Worm (Caenorhabditis elegans) whole organism, late embryonic: ENCODE measurements around the gene lec-12.

Source experiments
- ceh-9 ChIP-seq: sonication (generic microtip); optimal IDR thresholded peaks from 2 replicates; lab custom pipeline; 2016; ENCODE audit warnings: mild to moderate bottlenecking, missing genetic modification characterization, inconsistent platforms, missing compliant biosample characterization
- ets-4 ChIP-seq: sonication (generic microtip); optimal IDR thresholded peaks from 2 replicates; lab custom pipeline; 2016; ENCODE audit warnings: missing genetic modification characterization, missing compliant biosample characterization

- no peak for TF ChIP-seq ets-4 (tag; lab: Kevin White, UChicago)
- no peak for TF ChIP-seq ceh-9
These were observed 49.0 kb upstream of the lec-12 start for ce11 chrV:155215-155614.
